Worm (Caenorhabditis elegans): Measurements from ENCODE around the gene T23B5.4.

Gene T23B5.4

ce11 chrIV:12711644-12712043, 36.8 kb downstream of the T23B5.4 start, which contains the start of gene C27D8.3:
Gene C27D8.3 (minus strand): TSS chrIV:12711744.
- TF ChIP-seq hmbx-1 (tag; optimal IDR thresholded peaks at IDR 0.05) (no peak), F13C5.2 (tag; optimal IDR thresholded peaks at IDR 0.05) (no peak), scrt-1 (GFP tag; IDR thresholded peaks at IDR 0.05) (no peak), B0310.2 (tag; optimal IDR thresholded peaks at IDR 0.05) (no peak), ceh-13 (GFP tag; optimal IDR thresholded peaks at IDR 0.05) (no peak), tbx-37 (GFP tag; conservative IDR thresholded peaks at IDR 0.05) (no peak), hmg-4 (GFP tag; optimal IDR thresholded peaks at IDR 0.05) (no peak), tbx-11 (GFP tag; IDR thresholded peaks at IDR 0.05) (no peak)

ce11 chrIV:12715947-12716382, 41.2 kb downstream of the T23B5.4 start:
- TF ChIP-seq F13C5.2 (tag; optimal IDR thresholded peaks at IDR 0.05) (no peak), ceh-36 (tag; optimal IDR thresholded peaks at IDR 0.05) (no peak), hmg-4 (GFP tag; optimal IDR thresholded peaks at IDR 0.05) (no peak), scrt-1 (GFP tag; IDR thresholded peaks at IDR 0.05) (no peak), ets-7 (tag; optimal IDR thresholded peaks at IDR 0.05) (no peak), tbx-11 (GFP tag; IDR thresholded peaks at IDR 0.05) (no peak), tbx-37 (GFP tag; conservative IDR thresholded peaks at IDR 0.05) (no peak)

ce11 chrIV:12717531-12717930, 42.7 kb downstream of the T23B5.4 start, which contains the start of gene C27D8.1:
Gene C27D8.1 (plus strand): TSS chrIV:12717831.
- TF ChIP-seq ama-1 (optimal IDR thresholded peaks at IDR 0.05) (no peak), tra-4 (tag; optimal IDR thresholded peaks at IDR 0.05) (no peak), hmg-4 (GFP tag; optimal IDR thresholded peaks at IDR 0.05) (no peak), ceh-36 (tag; optimal IDR thresholded peaks at IDR 0.05) (no peak), flt-1 (GFP tag; IDR thresholded peaks at IDR 0.05) (no peak), ceh-13 (GFP tag; optimal IDR thresholded peaks at IDR 0.05) (no peak), tbx-37 (GFP tag; conservative IDR thresholded peaks at IDR 0.05) (no peak), aly-1 (tag; optimal IDR thresholded peaks at IDR 0.05) (no peak), scrt-1 (GFP tag; IDR thresholded peaks at IDR 0.05) (no peak), tbx-11 (GFP tag; IDR thresholded peaks at IDR 0.05) (no peak), sea-1 (GFP tag; conservative IDR thresholded peaks at IDR 0.05) (no peak), B0310.2 (tag; optimal IDR thresholded peaks at IDR 0.05) (no peak), hnd-1 (tag; optimal IDR thresholded peaks at IDR 0.05) (no peak), pes-1 (GFP tag; IDR thresholded peaks at IDR 0.05) (no peak), ets-7 (tag; optimal IDR thresholded peaks at IDR 0.05) (no peak), F13C5.2 (tag; optimal IDR thresholded peaks at IDR 0.05) (no peak)

- TF ChIP-seq sea-1 (GFP tag; conservative IDR thresholded peaks at IDR 0.05) (no peak), hnd-1 (tag; optimal IDR thresholded peaks at IDR 0.05) (no peak), tra-4 (tag; optimal IDR thresholded peaks at IDR 0.05) (no peak)
Measured at ce11 chrIV:12719664-12720063, 44.9 kb downstream of the T23B5.4 start, which contains the start of gene idpp-7. Gene idpp-7 (plus strand): TSS chrIV:12719964.

ce11 chrIV:12721106-12721505, 46.3 kb downstream of the T23B5.4 start, which contains the start of gene T23F6.2:
Gene T23F6.2 (plus strand): TSS chrIV:12721356.
- no peak for TF ChIP-seq pes-1 (GFP tag; IDR thresholded peaks at IDR 0.05)
- TF ChIP-seq flt-1 (GFP tag; IDR thresholded peaks at IDR 0.05), result no peak
- no peak for TF ChIP-seq F13C5.2 (tag; optimal IDR thresholded peaks at IDR 0.05)

ce11 chrIV:12724641-12725040, 49.8 kb downstream of the T23B5.4 start, which contains the start of the genes T23F6.3 and rbd-1:
Gene T23F6.3 (minus strand): TSS chrIV:12724760.
Gene rbd-1 (plus strand): TSS chrIV:12724986.
- TF ChIP-seq flt-1 (GFP tag; IDR thresholded peaks at IDR 0.05), result no peak
- TF ChIP-seq tbx-37 (GFP tag; conservative IDR thresholded peaks at IDR 0.05), result peak; percentile 53; the same call in 1 of the 2 replicates
- TF ChIP-seq tbx-11 (GFP tag; IDR thresholded peaks at IDR 0.05), result 0 out of 2 replicates have a peak, but pooled peaks have one; percentile 47
- peak; percentile 19 for TF ChIP-seq ets-7 (tag; optimal IDR thresholded peaks at IDR 0.05)
- peak; percentile 76 for TF ChIP-seq F13C5.2 (tag; optimal IDR thresholded peaks at IDR 0.05)
- no peak for TF ChIP-seq sea-1 (GFP tag; conservative IDR thresholded peaks at IDR 0.05)

- TF ChIP-seq hmbx-1 (tag; optimal IDR thresholded peaks at IDR 0.05), result no peak
- no peak for TF ChIP-seq F13C5.2 (tag; optimal IDR thresholded peaks at IDR 0.05)
- no peak for TF ChIP-seq aly-1 (tag; optimal IDR thresholded peaks at IDR 0.05)
- TF ChIP-seq ceh-36 (tag; optimal IDR thresholded peaks at IDR 0.05), result no peak
- no peak for TF ChIP-seq ama-1 (optimal IDR thresholded peaks at IDR 0.05)
- no peak for TF ChIP-seq hmg-4 (GFP tag; optimal IDR thresholded peaks at IDR 0.05)
- TF ChIP-seq flt-1 (GFP tag; IDR thresholded peaks at IDR 0.05), result no peak
- TF ChIP-seq scrt-1 (GFP tag; IDR thresholded peaks at IDR 0.05), result no peak
- no peak for TF ChIP-seq hnd-1 (tag; optimal IDR thresholded peaks at IDR 0.05)
- TF ChIP-seq pes-1 (GFP tag; IDR thresholded peaks at IDR 0.05), result no peak
- TF ChIP-seq tra-4 (tag; optimal IDR thresholded peaks at IDR 0.05), result no peak
- TF ChIP-seq ceh-13 (GFP tag; optimal IDR thresholded peaks at IDR 0.05), result no peak
- no peak for TF ChIP-seq tbx-37 (GFP tag; conservative IDR thresholded peaks at IDR 0.05)
- TF ChIP-seq tbx-11 (GFP tag; IDR thresholded peaks at IDR 0.05), result no peak
- no peak for TF ChIP-seq ets-7 (tag; optimal IDR thresholded peaks at IDR 0.05)
Measured at ce11 chrIV:12725228-12725627, 50.4 kb downstream of the T23B5.4 start.

All from whole organism, early embryonic.